Fruit fly (Drosophila melanogaster): ENCODE data around the gene CG32683.

dm6 chrX:10484206-10485112 lies 29.8 kb upstream of the CG32683 start:
- TF ChIP-seq kay (GFP tag; ENCODE audit: borderline replicate concordance) (no peak), CG14711 (tag; optimal IDR thresholded peaks at IDR 0.05) (no peak), cic (GFP tag; optimal IDR thresholded peaks at IDR 0.05) (peak; percentile 33), cnc (optimal IDR thresholded peaks at IDR 0.05) (no peak), CG1620 (GFP tag; optimal IDR thresholded peaks at IDR 0.05) (no peak), toe (GFP tag; optimal IDR thresholded peaks at IDR 0.05) (no peak), CG12768 (GFP tag; optimal IDR thresholded peaks at IDR 0.05) (no peak), pad (GFP tag; optimal IDR thresholded peaks at IDR 0.05) (no peak)

All from whole organism, adult.